Fruit fly (Drosophila melanogaster) whole organism, prepupa: ENCODE measurements around the gene pasi1.
"Not testable (repeated sequence)": the region's sequence is repeated elsewhere in the genome, so short reads cannot be mapped to it uniquely, and the experiment has no call there.

ENCODE experiments used
- CG10631 ChIP-seq: fragments of 200-800 bp; sonication (Bioruptor generic); optimal IDR thresholded peaks from 2 replicates; lab custom pipeline; 2016; ENCODE audit warnings: missing biosample characterization, missing genetic modification characterization
- CG10669 ChIP-seq: fragments of 200-800 bp; sonication (Bioruptor generic); optimal IDR thresholded peaks from 3 replicates; lab custom pipeline; 2018; ENCODE audit warnings: missing biosample characterization, mild to moderate bottlenecking, missing genetic modification characterization, moderate library complexity
- CG11902 ChIP-seq: fragments of 200-800 bp; sonication (Bioruptor generic); optimal IDR thresholded peaks from 3 replicates; lab custom pipeline; 2016; ENCODE audit warnings: missing biosample characterization, missing genetic modification characterization
- CG1621 ChIP-seq: fragments of 200-800 bp; sonication (Bioruptor generic); optimal IDR thresholded peaks from 3 replicates; lab custom pipeline; 2018; ENCODE audit warnings: missing biosample characterization, mild to moderate bottlenecking, missing genetic modification characterization
- CG32006 ChIP-seq: fragments of 200-800 bp; sonication (Bioruptor generic); optimal IDR thresholded peaks from 3 replicates; lab custom pipeline; 2017; ENCODE audit warnings: missing biosample characterization, mild to moderate bottlenecking, missing genetic modification characterization
- CG3919 ChIP-seq: fragments of 200-800 bp; sonication (Bioruptor generic); optimal IDR thresholded peaks from 3 replicates; lab custom pipeline; 2016; ENCODE audit warnings: missing biosample characterization, missing genetic modification characterization
- CG4318 ChIP-seq: fragments of 200-800 bp; sonication (Bioruptor generic); optimal IDR thresholded peaks from 3 replicates; lab custom pipeline; 2017; ENCODE audit warnings: missing biosample characterization, mild to moderate bottlenecking, missing genetic modification characterization
- CG6276 ChIP-seq: fragments of 200-800 bp; sonication (Bioruptor generic); optimal IDR thresholded peaks from 2 replicates; lab custom pipeline; 2017; ENCODE audit warnings: missing biosample characterization, mild to moderate bottlenecking, missing genetic modification characterization
- CG6808 ChIP-seq: fragments of 200-800 bp; sonication (Bioruptor generic); optimal IDR thresholded peaks from 3 replicates; lab custom pipeline; 2017; ENCODE audit warnings: missing biosample characterization, missing genetic modification characterization, mild to moderate bottlenecking, moderate library complexity, missing genetic modification reagents
- CG7368 ChIP-seq: fragments of 200-800 bp; sonication (Bioruptor generic); optimal IDR thresholded peaks from 3 replicates; lab custom pipeline; 2016; ENCODE audit warnings: missing biosample characterization, missing genetic modification characterization
- CG8119 ChIP-seq: fragments of 200-800 bp; sonication (Bioruptor generic); IDR thresholded peaks from 3 replicates; pipeline ENCODE4 v1.3.6; 2022; ENCODE audit warnings: missing biosample characterization, missing genetic modification characterization
- CG8632 ChIP-seq: fragments of 200-800 bp; sonication (Bioruptor generic); optimal IDR thresholded peaks from 3 replicates; lab custom pipeline; 2016; ENCODE audit warnings: missing biosample characterization, missing genetic modification characterization
- Eip78C ChIP-seq: fragments of 200-800 bp; sonication (Bioruptor generic); peaks from one replicate; lab custom pipeline; 2016; ENCODE audit warnings: missing biosample characterization, missing genetic modification characterization
- Gug ChIP-seq: fragments of 200-800 bp; sonication (Bioruptor generic); IDR thresholded peaks from 2 replicates; pipeline ENCODE4 v1.3.6; 2022; ENCODE audit warnings: missing biosample characterization, missing genetic modification characterization
- Hr38 ChIP-seq: sonication (Bioruptor generic); optimal IDR thresholded peaks from 2 replicates; lab custom pipeline; 2016; ENCODE audit warnings: missing biosample characterization, missing genetic modification characterization
- Hr39 ChIP-seq: fragments of 200-800 bp; sonication (Bioruptor generic); optimal IDR thresholded peaks from 2 replicates; lab custom pipeline; 2016; ENCODE audit warnings: missing biosample characterization, missing genetic modification characterization
- Met ChIP-seq: fragments of 200-800 bp; sonication (Bioruptor generic); optimal IDR thresholded peaks from 3 replicates; lab custom pipeline; 2016; ENCODE audit warnings: missing biosample characterization, missing genetic modification characterization
- OdsH ChIP-seq: fragments of 200-800 bp; sonication (Bioruptor generic); optimal IDR thresholded peaks from 3 replicates; lab custom pipeline; 2016; ENCODE audit warnings: missing biosample characterization, missing genetic modification characterization
- Sox14 ChIP-seq: fragments of 200-800 bp; sonication (Bioruptor generic); optimal IDR thresholded peaks from 3 replicates; lab custom pipeline; 2016; ENCODE audit warnings: missing biosample characterization, missing genetic modification characterization
- achi ChIP-seq: fragments of 200-800 bp; sonication (Bioruptor generic); optimal IDR thresholded peaks from 3 replicates; lab custom pipeline; 2016; ENCODE audit warnings: missing biosample characterization, missing genetic modification characterization
- dac ChIP-seq: fragments of 200-800 bp; sonication (Bioruptor generic); optimal IDR thresholded peaks from 2 replicates; lab custom pipeline; 2017; ENCODE audit warnings: missing biosample characterization, mild to moderate bottlenecking, missing genetic modification characterization
- eg ChIP-seq: fragments of 200-800 bp; sonication (Bioruptor generic); IDR thresholded peaks from 3 replicates; pipeline ENCODE4 v1.3.6; 2022; ENCODE audit warnings: missing biosample characterization, missing genetic modification characterization
- esn ChIP-seq: fragments of 200-800 bp; sonication (Bioruptor generic); optimal IDR thresholded peaks from 2 replicates; lab custom pipeline; 2016; ENCODE audit warnings: missing biosample characterization, mild to moderate bottlenecking, missing genetic modification characterization, moderate library complexity
- fd59A ChIP-seq: fragments of 200-800 bp; sonication (Bioruptor generic); optimal IDR thresholded peaks from 2 replicates; lab custom pipeline; 2017; ENCODE audit warnings: missing biosample characterization, mild to moderate bottlenecking, missing genetic modification characterization, missing genetic modification reagents
- fkh ChIP-seq: fragments of 200-800 bp; sonication (Bioruptor generic); optimal IDR thresholded peaks from 3 replicates; lab custom pipeline; 2017; ENCODE audit warnings: missing biosample characterization, mild to moderate bottlenecking, missing genetic modification characterization, moderate library complexity
- salr ChIP-seq, 2 experiments: fragments of 200-800 bp; sonication (Bioruptor generic); optimal IDR thresholded peaks; 3 replicates each; lab custom pipeline; 2016 to 2018; ENCODE audit warnings: missing biosample characterization in 2 of 2, missing genetic modification characterization in 2 of 2, mild to moderate bottlenecking in 1 of 2
- spab ChIP-seq: fragments of 200-800 bp; sonication (Bioruptor generic); optimal IDR thresholded peaks from 2 replicates; lab custom pipeline; 2017; ENCODE audit warnings: missing biosample characterization, mild to moderate bottlenecking, missing genetic modification characterization, missing genetic modification reagents
- ss ChIP-seq, 2 experiments: fragments of 200-800 bp; sonication (Bioruptor generic); optimal IDR thresholded peaks; 2 replicates in 1 of 2; 3 replicates in 1 of 2; lab custom pipeline; 2017 to 2018; ENCODE audit warnings: mild to moderate bottlenecking in 2 of 2, missing biosample characterization in 2 of 2, missing genetic modification characterization in 2 of 2, moderate library complexity in 1 of 2
- svp ChIP-seq: fragments of 200-800 bp; sonication (Bioruptor generic); peaks from one replicate; lab custom pipeline; 2016; ENCODE audit warnings: missing biosample characterization, missing genetic modification characterization
- topi ChIP-seq: fragments of 200-800 bp; sonication (Bioruptor generic); optimal IDR thresholded peaks from 3 replicates; lab custom pipeline; 2016; ENCODE audit warnings: missing biosample characterization, missing genetic modification characterization

Gene pasi1

dm6 chr3R:17795075-17795420, at the start of gene pasi1:
TSS of gene pasi1 (plus strand) at chr3R:17795075.
- TF ChIP-seq dac (GFP tag; lab: Kevin White, UChicago) (no peak), CG1621 (tag; lab: Kevin White, UChicago) (peak; percentile 57), eg (GFP tag; lab: Robert Waterston, UW) (no peak), CG7368 (GFP tag; lab: Kevin White, UChicago) (no peak)

dm6 chr3R:17758905-17759304, 36.0 kb upstream of the pasi1 start:
- TF ChIP-seq svp (no peak), esn (GFP tag; lab: Kevin White, UChicago) (no peak), Hr38 (no peak), fkh (GFP tag; lab: Kevin White, UChicago) (peak; percentile 55), achi (GFP tag; lab: Kevin White, UChicago) (no peak), Eip78C (GFP tag; lab: Kevin White, UChicago) (no peak), CG6276 (GFP tag; lab: Kevin White, UChicago) (no peak), CG6808 (no peak), OdsH (GFP tag; lab: Kevin White, UChicago) (no peak)
- TF ChIP-seq, all 60 proteins: peak for 1

dm6 chr3R:17759773-17760476, 35.0 kb upstream of the pasi1 start:
- TF ChIP-seq fkh (GFP tag; lab: Kevin White, UChicago) = peak; percentile 86
- TF ChIP-seq fd59A (GFP tag; lab: Kevin White, UChicago) = no peak

dm6 chr3R:17762261-17762660, 32.6 kb upstream of the pasi1 start:
- TF ChIP-seq CG8119 (no peak), Sox14 (no peak), eg (GFP tag; lab: Robert Waterston, UW) (no peak), Gug (no peak), CG6276 (GFP tag; lab: Kevin White, UChicago) (no peak), Hr38 (no peak), CG3919 (GFP tag; lab: Kevin White, UChicago) (no peak), OdsH (GFP tag; lab: Kevin White, UChicago) (no peak), esn (GFP tag; lab: Kevin White, UChicago) (no peak)

- not testable (repeated sequence) for TF ChIP-seq CG4318; Met (GFP tag; lab: Kevin White, UChicago); Eip78C (GFP tag; lab: Kevin White, UChicago)
These were observed 31.8 kb upstream of the pasi1 start, which contains the start of gene TyrR for dm6 chr3R:17763088-17763487. TSS of gene TyrR (minus strand) at chr3R:17763188.

dm6 chr3R:17773893-17774292, 21.0 kb upstream of the pasi1 start:
- TF ChIP-seq CG8632 (GFP tag; lab: Kevin White, UChicago) (no peak), ss (GFP tag; optimal IDR thresholded peaks at IDR 0.05; lab: Kevin White, UChicago) (no peak), spab (GFP tag; lab: Kevin White, UChicago) (no peak), Hr39 (GFP tag; lab: Kevin White, UChicago) (no peak), CG32006 (GFP tag; lab: Kevin White, UChicago) (no peak), eg (GFP tag; lab: Robert Waterston, UW) (no peak), Met (GFP tag; lab: Kevin White, UChicago) (no peak), CG11902 (GFP tag; lab: Kevin White, UChicago) (no peak), CG10631 (no peak), CG10669 (GFP tag; lab: Kevin White, UChicago) (no peak), topi (GFP tag; lab: Kevin White, UChicago) (no peak), salr (GFP tag; optimal IDR thresholded peaks at IDR 0.05; lab: Kevin White, UChicago) (no peak)
